Worm (Caenorhabditis elegans) whole organism, L3 larva: ENCODE data around the gene F59A2.5.
A peak's percentile ranks its signal among the peaks of the same experiment; 100 is the strongest.

Experiments used
- R02D3.7 ChIP-seq: fragments of 150-350 bp; optimal IDR thresholded peaks from 2 replicates; lab custom pipeline; 2014; ENCODE audit warnings: missing biosample characterization, missing genetic modification characterization
- ZK546.5 ChIP-seq: sonication (generic microtip); optimal IDR thresholded peaks from 2 replicates; lab custom pipeline; 2017; ENCODE audit warnings: missing biosample characterization, missing genetic modification characterization
- aly-2 ChIP-seq: fragments of 150-350 bp; optimal IDR thresholded peaks from 2 replicates; lab custom pipeline; 2014; ENCODE audit warnings: missing biosample characterization, missing genetic modification characterization
- ama-1 ChIP-seq: fragments of 150-350 bp; optimal IDR thresholded peaks from 2 replicates; lab custom pipeline; 2018
- ceh-16 ChIP-seq: sonication (generic microtip); optimal IDR thresholded peaks from 2 replicates; lab custom pipeline; 2017; ENCODE audit warnings: missing biosample characterization, missing genetic modification characterization
- ceh-28 ChIP-seq: fragments of 150-350 bp; optimal IDR thresholded peaks from 2 replicates; lab custom pipeline; 2014; ENCODE audit warnings: missing biosample characterization, missing genetic modification reagents, missing genetic modification characterization
- ceh-82 ChIP-seq: fragments of 150-350 bp; optimal IDR thresholded peaks from 2 replicates; lab custom pipeline; 2014; ENCODE audit warnings: missing biosample characterization, missing genetic modification characterization
- ceh-9 ChIP-seq: sonication (generic microtip); optimal IDR thresholded peaks from 2 replicates; lab custom pipeline; 2018; ENCODE audit warnings: missing biosample characterization, missing genetic modification characterization
- egl-27 ChIP-seq: sonication (generic microtip); optimal IDR thresholded peaks from 4 replicates; lab custom pipeline; 2017; ENCODE audit warnings: missing biosample characterization, missing genetic modification reagents, missing genetic modification characterization
- egl-5 ChIP-seq: fragments of 150-350 bp; optimal IDR thresholded peaks from 2 replicates; lab custom pipeline; 2017; ENCODE audit warnings: missing biosample characterization, missing genetic modification reagents, missing genetic modification characterization, inconsistent platforms
- elt-1 ChIP-seq: fragments of 150-350 bp; optimal IDR thresholded peaks from 2 replicates; lab custom pipeline; 2014; ENCODE audit warnings: missing biosample characterization, missing genetic modification characterization
- elt-2 ChIP-seq: sonication (generic microtip); optimal IDR thresholded peaks from 2 replicates; lab custom pipeline; 2016; ENCODE audit warnings: missing genetic modification reagents, mild to moderate bottlenecking, missing genetic modification characterization, missing compliant biosample characterization
- elt-3 ChIP-seq, 3 experiments: fragments of 150-350 bp in 1 of 3; sonication (generic microtip) in 2 of 3; optimal IDR thresholded peaks; 2 replicates in 2 of 3; 4 replicates in 1 of 3; lab custom pipeline; 2014 to 2017; ENCODE audit warnings: missing biosample characterization in 3 of 3, missing genetic modification characterization in 3 of 3
- eor-1 ChIP-seq, 2 experiments: fragments of 150-350 bp; optimal IDR thresholded peaks; 2 replicates each; lab custom pipeline; 2014 to 2018; ENCODE audit warnings: missing biosample characterization in 2 of 2, missing genetic modification characterization in 2 of 2
- fkh-10 ChIP-seq: sonication (generic microtip); optimal IDR thresholded peaks from 2 replicates; lab custom pipeline; 2017; ENCODE audit warnings: missing biosample characterization, missing genetic modification reagents, missing genetic modification characterization
- fkh-2 ChIP-seq: fragments of 150-350 bp; optimal IDR thresholded peaks from 2 replicates; lab custom pipeline; 2014; ENCODE audit warnings: missing biosample characterization, missing genetic modification reagents, missing genetic modification characterization
- fos-1 ChIP-seq: fragments of 150-350 bp; optimal IDR thresholded peaks from 2 replicates; lab custom pipeline; 2014; ENCODE audit warnings: missing biosample characterization, missing genetic modification characterization
- hmg-11 ChIP-seq: sonication (generic microtip); optimal IDR thresholded peaks from 2 replicates; lab custom pipeline; 2016; ENCODE audit warnings: missing genetic modification characterization, missing compliant biosample characterization
- jun-1 ChIP-seq: fragments of 150-350 bp; optimal IDR thresholded peaks from 2 replicates; lab custom pipeline; 2014; ENCODE audit warnings: missing biosample characterization, missing genetic modification reagents, missing genetic modification characterization
- lin-39 ChIP-seq: fragments of 150-350 bp; optimal IDR thresholded peaks from 2 replicates; lab custom pipeline; 2018; ENCODE audit warnings: missing biosample characterization, missing genetic modification reagents, missing genetic modification characterization
- lsy-12 ChIP-seq: sonication (generic microtip); optimal IDR thresholded peaks from 2 replicates; lab custom pipeline; 2016; ENCODE audit warnings: mild to moderate bottlenecking, missing genetic modification characterization, missing compliant biosample characterization
- mdl-1 ChIP-seq: fragments of 150-350 bp; optimal IDR thresholded peaks from 2 replicates; lab custom pipeline; 2014; ENCODE audit warnings: missing biosample characterization, missing genetic modification characterization
- mml-1 ChIP-seq: fragments of 150-350 bp; sonication (generic microtip); optimal IDR thresholded peaks from 3 replicates; lab custom pipeline; 2014; ENCODE audit warnings: missing biosample characterization, missing genetic modification characterization
- nfya-1 ChIP-seq: sonication (generic microtip); optimal IDR thresholded peaks from 2 replicates; lab custom pipeline; 2017; ENCODE audit warnings: missing genetic modification characterization, mild to moderate bottlenecking, missing compliant biosample characterization, antibody characterized with exemption, moderate library complexity; ENCODE audit not compliant: insufficient read depth
- nhr-11 ChIP-seq: fragments of 150-350 bp; optimal IDR thresholded peaks from 2 replicates; lab custom pipeline; 2014; ENCODE audit warnings: missing biosample characterization, missing genetic modification characterization
- nhr-12 ChIP-seq: fragments of 150-350 bp; optimal IDR thresholded peaks from 2 replicates; lab custom pipeline; 2014; ENCODE audit warnings: missing biosample characterization, missing genetic modification characterization
- nhr-23 ChIP-seq: fragments of 150-350 bp; optimal IDR thresholded peaks from 2 replicates; lab custom pipeline; 2014; ENCODE audit warnings: missing biosample characterization, missing genetic modification reagents, missing genetic modification characterization
- nhr-237 ChIP-seq: fragments of 150-350 bp; optimal IDR thresholded peaks from 2 replicates; lab custom pipeline; 2014; ENCODE audit warnings: missing biosample characterization, missing genetic modification characterization
- nhr-25 ChIP-seq: sonication (generic microtip); optimal IDR thresholded peaks from 2 replicates; lab custom pipeline; 2017; ENCODE audit warnings: missing biosample characterization, missing genetic modification characterization
- nhr-28 ChIP-seq: fragments of 150-350 bp; optimal IDR thresholded peaks from 2 replicates; lab custom pipeline; 2014; ENCODE audit warnings: missing biosample characterization, missing genetic modification characterization
- nhr-43 ChIP-seq: sonication (generic microtip); optimal IDR thresholded peaks from 2 replicates; lab custom pipeline; 2016; ENCODE audit warnings: mild to moderate bottlenecking, missing genetic modification characterization, missing compliant biosample characterization; ENCODE audit not compliant: poor library complexity, severe bottlenecking
- nhr-67 ChIP-seq: fragments of 150-350 bp; optimal IDR thresholded peaks from 2 replicates; lab custom pipeline; 2014; ENCODE audit warnings: missing biosample characterization, missing genetic modification characterization
- nhr-76 ChIP-seq: fragments of 150-350 bp; sonication (generic microtip); optimal IDR thresholded peaks from 5 replicates; lab custom pipeline; 2014; ENCODE audit warnings: missing biosample characterization, missing genetic modification characterization
- nhr-77 ChIP-seq: fragments of 150-350 bp; optimal IDR thresholded peaks from 2 replicates; lab custom pipeline; 2014; ENCODE audit warnings: missing biosample characterization, missing genetic modification characterization
- pha-4 ChIP-seq: fragments of 150-350 bp; optimal IDR thresholded peaks from 2 replicates; lab custom pipeline; 2014; ENCODE audit warnings: missing biosample characterization, missing genetic modification reagents, missing genetic modification characterization
- pqm-1 ChIP-seq: fragments of 150-350 bp; optimal IDR thresholded peaks from 2 replicates; lab custom pipeline; 2017; ENCODE audit warnings: missing biosample characterization, missing genetic modification characterization, inconsistent platforms
- sea-2 ChIP-seq: fragments of 150-350 bp; sonication (generic microtip); optimal IDR thresholded peaks from 4 replicates; lab custom pipeline; 2014; ENCODE audit warnings: missing biosample characterization, missing genetic modification reagents, missing genetic modification characterization
- skn-1 ChIP-seq: fragments of 150-350 bp; optimal IDR thresholded peaks from 2 replicates; lab custom pipeline; 2014; ENCODE audit warnings: missing biosample characterization, missing genetic modification characterization
- snpc-4 ChIP-seq: fragments of 150-350 bp; optimal IDR thresholded peaks from 2 replicates; lab custom pipeline; 2014; ENCODE audit warnings: missing biosample characterization, missing genetic modification characterization
- tbx-2 ChIP-seq: sonication (generic microtip); optimal IDR thresholded peaks from 2 replicates; lab custom pipeline; 2016; ENCODE audit warnings: mild to moderate bottlenecking, missing genetic modification characterization, missing compliant biosample characterization
- unc-62 ChIP-seq: fragments of 150-350 bp; sonication (generic microtip); optimal IDR thresholded peaks from 4 replicates; lab custom pipeline; 2014; ENCODE audit warnings: missing biosample characterization, missing genetic modification reagents, missing genetic modification characterization
- zag-1 ChIP-seq: fragments of 150-350 bp; optimal IDR thresholded peaks from 2 replicates; lab custom pipeline; 2014; ENCODE audit warnings: missing biosample characterization, missing genetic modification characterization
- ztf-11 ChIP-seq: fragments of 150-350 bp; optimal IDR thresholded peaks from 2 replicates; lab custom pipeline; 2014; ENCODE audit warnings: missing biosample characterization, missing genetic modification characterization
- ztf-4 ChIP-seq: fragments of 150-350 bp; optimal IDR thresholded peaks from 2 replicates; lab custom pipeline; 2014; ENCODE audit warnings: missing biosample characterization, missing genetic modification characterization

The F59A2.5 gene

ce11 chrIII:3377700-3378099 lies 27.0 kb upstream of the F59A2.5 start:
- TF ChIP-seq nhr-76, result no peak
- TF ChIP-seq fkh-2 (tag; lab: Kevin White, UChicago), result no peak
- peak; percentile 17 for TF ChIP-seq nhr-43 (tag; lab: Kevin White, UChicago)
- peak; percentile 7 for TF ChIP-seq R02D3.7
- peak; percentile 96 for TF ChIP-seq snpc-4 (tag; lab: Kevin White, UChicago)
- no peak for TF ChIP-seq pqm-1 (tag; lab: Kevin White, UChicago)
- TF ChIP-seq elt-2 (tag; lab: Kevin White, UChicago), result no peak
- no peak for TF ChIP-seq nhr-28
- peak; percentile 0 for TF ChIP-seq nhr-25
- peak in 2 of 3 experiments; percentile 44 to 86 for TF ChIP-seq elt-3 (tag; optimal IDR thresholded peaks at IDR 0.05; lab: Kevin White, UChicago)
- TF ChIP-seq skn-1 (tag; lab: Kevin White, UChicago), result no peak

- TF ChIP-seq elt-1 (tag; lab: Kevin White, UChicago) (peak; percentile 9), nhr-43 (tag; lab: Kevin White, UChicago) (no peak)
Measured at ce11 chrIII:3381866-3382265, 22.8 kb upstream of the F59A2.5 start.

DNA sequence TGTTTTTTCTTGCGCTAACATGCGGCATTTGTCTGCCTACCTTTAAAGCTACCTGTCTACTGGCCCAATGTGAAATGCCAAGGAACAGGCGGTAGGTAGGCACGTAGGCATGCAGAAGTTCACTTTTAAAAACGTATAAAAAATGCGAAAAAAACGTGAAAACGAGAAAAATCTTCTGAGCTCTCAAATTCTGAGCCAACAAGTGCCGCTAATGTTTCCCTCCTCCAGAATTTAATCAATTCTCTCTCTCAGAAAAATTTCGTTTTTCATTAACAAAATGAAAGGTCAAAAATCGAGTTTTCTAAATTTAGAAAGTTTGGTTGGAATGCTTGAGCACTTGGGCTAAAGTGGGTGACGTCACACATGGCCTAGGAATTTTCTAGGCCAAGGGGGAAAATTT lies 22.2 kb upstream of the F59A2.5 start:
- TF ChIP-seq nhr-12 (tag; lab: Kevin White, UChicago) (no peak), mml-1 (tag; lab: Kevin White, UChicago) (no peak), nhr-43 (tag; lab: Kevin White, UChicago) (no peak), nhr-77 (no peak), nhr-237 (no peak), fkh-10 (no peak), unc-62 (GFP tag; lab: Kevin White, UChicago) (no peak), ZK546.5 (tag; lab: Kevin White, UChicago) (no peak), pqm-1 (tag; lab: Kevin White, UChicago) (no peak), elt-3 (tag; optimal IDR thresholded peaks at IDR 0.05; lab: Kevin White, UChicago) (no peak), pha-4 (no peak), jun-1 (tag; lab: Kevin White, UChicago) (no peak), eor-1 (tag; optimal IDR thresholded peaks at IDR 0.05; lab: Kevin White, UChicago) (no peak)
- TF ChIP-seq, all 47 proteins: peak for 0

DNA sequence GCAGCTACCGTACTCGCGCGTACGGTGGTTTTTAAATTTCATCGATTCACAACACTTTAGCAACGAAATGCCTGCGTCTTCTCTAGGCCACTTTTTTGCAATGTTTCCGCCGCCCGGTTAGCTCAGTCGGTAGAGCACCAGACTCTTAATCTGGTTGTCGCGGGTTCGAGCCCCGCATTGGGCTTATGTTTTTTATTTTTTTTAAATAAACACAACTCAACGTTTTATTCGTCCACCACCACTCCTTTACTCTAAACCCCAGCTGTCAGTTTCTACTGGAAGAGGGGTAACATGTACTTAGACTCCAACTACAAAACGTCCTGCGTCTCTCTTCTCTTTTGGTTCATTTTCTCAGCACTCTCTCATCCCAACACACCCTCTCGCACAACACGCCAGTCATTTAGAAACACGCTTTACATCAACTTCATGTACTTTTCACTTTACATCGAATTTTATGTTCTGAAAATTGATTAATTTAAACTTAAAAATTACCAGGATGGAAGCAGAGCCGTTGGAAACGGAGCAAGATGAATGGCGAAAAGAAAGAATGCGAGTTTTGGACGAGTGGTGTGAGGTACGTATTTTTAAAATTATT lies 15.1 kb upstream of the F59A2.5 start, which contains the start of the genes elmd-1 and hecw-1:
TSS of gene elmd-1 (plus strand) at position 494 of the 595 bp plus-strand sequence.
TSS of gene hecw-1 (minus strand) at position 545 of the 595 bp plus-strand sequence.
- TF ChIP-seq ceh-82 (tag; lab: Kevin White, UChicago), result no peak
- no peak for TF ChIP-seq ceh-28 (tag; lab: Kevin White, UChicago)
- no peak for TF ChIP-seq zag-1 (tag; lab: Kevin White, UChicago)
- no peak for TF ChIP-seq ceh-16
- no peak for TF ChIP-seq nhr-237
- TF ChIP-seq ZK546.5 (tag; lab: Kevin White, UChicago), result no peak
- no peak for TF ChIP-seq nhr-25
- no peak for TF ChIP-seq ceh-9 (tag; lab: Kevin White, UChicago)
- TF ChIP-seq jun-1 (tag; lab: Kevin White, UChicago), result peak; percentile 15
- TF ChIP-seq nhr-11, result no peak
- no peak for TF ChIP-seq elt-3 (tag; optimal IDR thresholded peaks at IDR 0.05; lab: Kevin White, UChicago)
- TF ChIP-seq egl-5, result no peak
- no peak for TF ChIP-seq elt-1 (tag; lab: Kevin White, UChicago)
- peak; percentile 19 for TF ChIP-seq egl-27 (tag; lab: Kevin White, UChicago)
- peak; percentile 19 for TF ChIP-seq hmg-11 (tag; lab: Kevin White, UChicago)
- no peak for TF ChIP-seq nhr-76
- no peak for TF ChIP-seq ama-1
- TF ChIP-seq nfya-1, result peak; percentile 71
- TF ChIP-seq nhr-28, result no peak
- TF ChIP-seq nhr-43 (tag; lab: Kevin White, UChicago), result no peak
- TF ChIP-seq nhr-77, result no peak
- no peak for TF ChIP-seq aly-2 (tag; lab: Kevin White, UChicago)
- no peak for TF ChIP-seq sea-2
- TF ChIP-seq ztf-11 (tag; lab: Kevin White, UChicago), result no peak
- TF ChIP-seq nhr-67 (tag; lab: Kevin White, UChicago), result no peak
- TF ChIP-seq nhr-23 (tag; lab: Kevin White, UChicago), result peak; percentile 4
- no peak for TF ChIP-seq nhr-12 (tag; lab: Kevin White, UChicago)
- peak; percentile 7 for TF ChIP-seq lsy-12 (tag; lab: Kevin White, UChicago)
- TF ChIP-seq ztf-4 (tag; lab: Kevin White, UChicago), result no peak
- TF ChIP-seq lin-39, result peak; percentile 37
- TF ChIP-seq pqm-1 (tag; lab: Kevin White, UChicago), result no peak
- no peak for TF ChIP-seq snpc-4 (tag; lab: Kevin White, UChicago)
- TF ChIP-seq tbx-2, result no peak
- no peak for TF ChIP-seq fos-1 (tag; lab: Kevin White, UChicago)
- TF ChIP-seq mml-1 (tag; lab: Kevin White, UChicago), result no peak
- no peak for TF ChIP-seq fkh-2 (tag; lab: Kevin White, UChicago)
- TF ChIP-seq eor-1 (tag; optimal IDR thresholded peaks at IDR 0.05; lab: Kevin White, UChicago), result no peak
- no peak for TF ChIP-seq mdl-1 (tag; lab: Kevin White, UChicago)
- TF ChIP-seq skn-1 (tag; lab: Kevin White, UChicago), result no peak
- TF ChIP-seq pha-4, result no peak
